Fruit fly (Drosophila melanogaster) whole organism, prepupa: Measurements from ENCODE around the gene Gr9a.

Experiments used
- CG10669 ChIP-seq: fragments of 200-800 bp; sonication (Bioruptor generic); optimal IDR thresholded peaks from 3 replicates; lab custom pipeline; 2018; ENCODE audit warnings: missing biosample characterization, mild to moderate bottlenecking, missing genetic modification characterization, moderate library complexity
- CG11902 ChIP-seq: fragments of 200-800 bp; sonication (Bioruptor generic); optimal IDR thresholded peaks from 3 replicates; lab custom pipeline; 2016; ENCODE audit warnings: missing biosample characterization, missing genetic modification characterization
- CG15336 ChIP-seq: fragments of 200-800 bp; sonication (Bioruptor generic); IDR thresholded peaks from 2 replicates; pipeline ENCODE4 v1.3.6; 2022; ENCODE audit warnings: missing biosample characterization, missing genetic modification characterization
- CG1621 ChIP-seq: fragments of 200-800 bp; sonication (Bioruptor generic); optimal IDR thresholded peaks from 3 replicates; lab custom pipeline; 2018; ENCODE audit warnings: missing biosample characterization, mild to moderate bottlenecking, missing genetic modification characterization
- CG16779 ChIP-seq: fragments of 200-800 bp; sonication (Bioruptor generic); optimal IDR thresholded peaks from 3 replicates; lab custom pipeline; 2017; ENCODE audit warnings: missing biosample characterization, mild to moderate bottlenecking, missing genetic modification characterization
- CG34406 ChIP-seq: fragments of 200-800 bp; sonication (Bioruptor generic); optimal IDR thresholded peaks from 3 replicates; lab custom pipeline; 2016; ENCODE audit warnings: missing biosample characterization, missing genetic modification characterization
- CG3919 ChIP-seq: fragments of 200-800 bp; sonication (Bioruptor generic); optimal IDR thresholded peaks from 3 replicates; lab custom pipeline; 2016; ENCODE audit warnings: missing biosample characterization, missing genetic modification characterization
- CG4318 ChIP-seq: fragments of 200-800 bp; sonication (Bioruptor generic); optimal IDR thresholded peaks from 3 replicates; lab custom pipeline; 2017; ENCODE audit warnings: missing biosample characterization, mild to moderate bottlenecking, missing genetic modification characterization
- CG6163 ChIP-seq: fragments of 200-800 bp; sonication (Bioruptor generic); IDR thresholded peaks from 3 replicates; pipeline ENCODE4 v1.3.6; 2022; ENCODE audit warnings: missing biosample characterization, missing genetic modification characterization
- CG6276 ChIP-seq: fragments of 200-800 bp; sonication (Bioruptor generic); optimal IDR thresholded peaks from 2 replicates; lab custom pipeline; 2017; ENCODE audit warnings: missing biosample characterization, mild to moderate bottlenecking, missing genetic modification characterization
- CG6792 ChIP-seq: fragments of 200-800 bp; sonication (Bioruptor generic); optimal IDR thresholded peaks from 3 replicates; lab custom pipeline; 2016; ENCODE audit warnings: missing biosample characterization, missing genetic modification characterization
- CG8119 ChIP-seq: fragments of 200-800 bp; sonication (Bioruptor generic); IDR thresholded peaks from 3 replicates; pipeline ENCODE4 v1.3.6; 2022; ENCODE audit warnings: missing biosample characterization, missing genetic modification characterization
- CG8632 ChIP-seq: fragments of 200-800 bp; sonication (Bioruptor generic); optimal IDR thresholded peaks from 3 replicates; lab custom pipeline; 2016; ENCODE audit warnings: missing biosample characterization, missing genetic modification characterization
- Eip75B ChIP-seq: fragments of 200-800 bp; sonication (Bioruptor generic); optimal IDR thresholded peaks from 3 replicates; lab custom pipeline; 2016; ENCODE audit warnings: missing biosample characterization, missing genetic modification characterization
- Eip78C ChIP-seq: fragments of 200-800 bp; sonication (Bioruptor generic); peaks from one replicate; lab custom pipeline; 2016; ENCODE audit warnings: missing biosample characterization, missing genetic modification characterization
- Eip93F ChIP-seq: fragments of 200-800 bp; sonication (Bioruptor generic); optimal IDR thresholded peaks from 2 replicates; lab custom pipeline; 2016; ENCODE audit warnings: missing biosample characterization, mild to moderate bottlenecking, missing genetic modification characterization
- Ets21C ChIP-seq: fragments of 200-800 bp; sonication (Bioruptor generic); optimal IDR thresholded peaks from 3 replicates; lab custom pipeline; 2016; ENCODE audit warnings: missing biosample characterization, missing genetic modification characterization
- Ets96B ChIP-seq: fragments of 200-800 bp; optimal IDR thresholded peaks from 2 replicates; lab custom pipeline; 2019; ENCODE audit warnings: missing biosample characterization, mild to moderate bottlenecking, missing genetic modification characterization, moderate library complexity
- Gug ChIP-seq: fragments of 200-800 bp; sonication (Bioruptor generic); IDR thresholded peaks from 2 replicates; pipeline ENCODE4 v1.3.6; 2022; ENCODE audit warnings: missing biosample characterization, missing genetic modification characterization
- Hr38 ChIP-seq: sonication (Bioruptor generic); optimal IDR thresholded peaks from 2 replicates; lab custom pipeline; 2016; ENCODE audit warnings: missing biosample characterization, missing genetic modification characterization
- Met ChIP-seq: fragments of 200-800 bp; sonication (Bioruptor generic); optimal IDR thresholded peaks from 3 replicates; lab custom pipeline; 2016; ENCODE audit warnings: missing biosample characterization, missing genetic modification characterization
- OdsH ChIP-seq: fragments of 200-800 bp; sonication (Bioruptor generic); optimal IDR thresholded peaks from 3 replicates; lab custom pipeline; 2016; ENCODE audit warnings: missing biosample characterization, missing genetic modification characterization
- Smox ChIP-seq: fragments of 200-800 bp; sonication (Bioruptor generic); optimal IDR thresholded peaks from 3 replicates; lab custom pipeline; 2016; ENCODE audit warnings: missing biosample characterization, missing genetic modification characterization
- acj6 ChIP-seq: fragments of 200-800 bp; sonication (Bioruptor generic); optimal IDR thresholded peaks from 3 replicates; lab custom pipeline; 2016; ENCODE audit warnings: missing biosample characterization, missing genetic modification characterization
- dac ChIP-seq: fragments of 200-800 bp; sonication (Bioruptor generic); optimal IDR thresholded peaks from 2 replicates; lab custom pipeline; 2017; ENCODE audit warnings: missing biosample characterization, mild to moderate bottlenecking, missing genetic modification characterization
- dsx ChIP-seq: fragments of 200-800 bp; optimal IDR thresholded peaks from 3 replicates; lab custom pipeline; 2019; ENCODE audit warnings: missing biosample characterization, mild to moderate bottlenecking, missing genetic modification characterization, moderate library complexity; ENCODE audit not compliant: poor library complexity, severe bottlenecking
- eg ChIP-seq: fragments of 200-800 bp; sonication (Bioruptor generic); IDR thresholded peaks from 3 replicates; pipeline ENCODE4 v1.3.6; 2022; ENCODE audit warnings: missing biosample characterization, missing genetic modification characterization
- esn ChIP-seq: fragments of 200-800 bp; sonication (Bioruptor generic); optimal IDR thresholded peaks from 2 replicates; lab custom pipeline; 2016; ENCODE audit warnings: missing biosample characterization, mild to moderate bottlenecking, missing genetic modification characterization, moderate library complexity
- fd59A ChIP-seq: fragments of 200-800 bp; sonication (Bioruptor generic); optimal IDR thresholded peaks from 2 replicates; lab custom pipeline; 2017; ENCODE audit warnings: missing biosample characterization, mild to moderate bottlenecking, missing genetic modification characterization, missing genetic modification reagents
- fkh ChIP-seq: fragments of 200-800 bp; sonication (Bioruptor generic); optimal IDR thresholded peaks from 3 replicates; lab custom pipeline; 2017; ENCODE audit warnings: missing biosample characterization, mild to moderate bottlenecking, missing genetic modification characterization, moderate library complexity
- lz ChIP-seq: fragments of 200-800 bp; sonication (Bioruptor generic); optimal IDR thresholded peaks from 3 replicates; lab custom pipeline; 2016; ENCODE audit warnings: missing biosample characterization, missing genetic modification characterization
- net ChIP-seq: fragments of 200-800 bp; sonication (Bioruptor generic); optimal IDR thresholded peaks from 3 replicates; lab custom pipeline; 2016; ENCODE audit warnings: missing biosample characterization, missing genetic modification characterization
- pdm3 ChIP-seq: fragments of 200-800 bp; sonication (Bioruptor generic); optimal IDR thresholded peaks from 3 replicates; lab custom pipeline; 2016; ENCODE audit warnings: missing biosample characterization, missing genetic modification characterization
- salr ChIP-seq, 2 experiments: fragments of 200-800 bp; sonication (Bioruptor generic); optimal IDR thresholded peaks; 3 replicates each; lab custom pipeline; 2016 to 2018; ENCODE audit warnings: missing biosample characterization in 2 of 2, missing genetic modification characterization in 2 of 2, mild to moderate bottlenecking in 1 of 2
- spab ChIP-seq: fragments of 200-800 bp; sonication (Bioruptor generic); optimal IDR thresholded peaks from 2 replicates; lab custom pipeline; 2017; ENCODE audit warnings: missing biosample characterization, mild to moderate bottlenecking, missing genetic modification characterization, missing genetic modification reagents
- svp ChIP-seq: fragments of 200-800 bp; sonication (Bioruptor generic); peaks from one replicate; lab custom pipeline; 2016; ENCODE audit warnings: missing biosample characterization, missing genetic modification characterization
- topi ChIP-seq: fragments of 200-800 bp; sonication (Bioruptor generic); optimal IDR thresholded peaks from 3 replicates; lab custom pipeline; 2016; ENCODE audit warnings: missing biosample characterization, missing genetic modification characterization
- vri ChIP-seq: fragments of 200-800 bp; sonication (Bioruptor generic); optimal IDR thresholded peaks from 3 replicates; lab custom pipeline; 2016; ENCODE audit warnings: missing biosample characterization, mild to moderate bottlenecking, missing genetic modification characterization

Gr9a gene

dm6 chrX:10021809-10022208 is 39.6 kb upstream of the Gr9a start (continued):
- no peak for TF ChIP-seq Ets21C (GFP tag; lab: Kevin White, UChicago)
- TF ChIP-seq salr (GFP tag; optimal IDR thresholded peaks at IDR 0.05; lab: Kevin White, UChicago), result no peak
- peak; percentile 34 for TF ChIP-seq Met (GFP tag; lab: Kevin White, UChicago)
- no peak for TF ChIP-seq vri (GFP tag; lab: Kevin White, UChicago)
- TF ChIP-seq esn (GFP tag; lab: Kevin White, UChicago), result no peak
- peak; percentile 0 for TF ChIP-seq Eip75B (GFP tag; lab: Kevin White, UChicago)
- no peak for TF ChIP-seq dac (GFP tag; lab: Kevin White, UChicago)

dm6 chrX:10029730-10030129 is 31.7 kb upstream of the Gr9a start:
- TF ChIP-seq CG8632 (GFP tag; lab: Kevin White, UChicago), result no peak
- TF ChIP-seq OdsH (GFP tag; lab: Kevin White, UChicago), result no peak
- 0 out of 3 replicates have a peak, but pooled peaks have one; percentile 2 for TF ChIP-seq CG8119

- TF ChIP-seq CG6792 (GFP tag; lab: Kevin White, UChicago) (no peak), vri (GFP tag; lab: Kevin White, UChicago) (peak; percentile 38), svp (peak; percentile 94), CG6276 (no peak), CG15336 (GFP tag; lab: Robert Waterston, UW) (no peak), Hr38 (GFP tag; lab: Kevin White, UChicago) (no peak), Gug (GFP tag; lab: Robert Waterston, UW) (no peak)
Measured at dm6 chrX:10039528-10039927, 21.9 kb upstream of the Gr9a start.

dm6 chrX:10043873-10044272 is 17.6 kb upstream of the Gr9a start:
- TF ChIP-seq CG1621 (tag; lab: Kevin White, UChicago), result no peak
- no peak for TF ChIP-seq net (GFP tag; lab: Kevin White, UChicago)
- no peak for TF ChIP-seq CG10669 (GFP tag; lab: Kevin White, UChicago)
- no peak for TF ChIP-seq Eip93F (GFP tag; lab: Kevin White, UChicago)
- TF ChIP-seq CG34406 (GFP tag; lab: Kevin White, UChicago), result no peak
- no peak for TF ChIP-seq Ets21C (GFP tag; lab: Kevin White, UChicago)
- TF ChIP-seq CG16779 (tag; lab: Kevin White, UChicago), result no peak
- TF ChIP-seq CG11902 (GFP tag; lab: Kevin White, UChicago), result no peak
- no peak for TF ChIP-seq lz (GFP tag; lab: Kevin White, UChicago)
- TF ChIP-seq Eip75B (GFP tag; lab: Kevin White, UChicago), result no peak
- no peak for TF ChIP-seq Ets96B (tag; lab: Kevin White, UChicago)
- TF ChIP-seq dsx, result no peak
- TF ChIP-seq Smox (GFP tag; lab: Kevin White, UChicago), result no peak
- TF ChIP-seq fd59A, result no peak
- no peak for TF ChIP-seq fkh
- TF ChIP-seq CG8632 (GFP tag; lab: Kevin White, UChicago), result no peak

- TF ChIP-seq Eip78C (GFP tag; lab: Kevin White, UChicago) (peak; percentile 48), CG16779 (tag; lab: Kevin White, UChicago) (no peak), dac (GFP tag; lab: Kevin White, UChicago) (no peak), salr (GFP tag; optimal IDR thresholded peaks at IDR 0.05; lab: Kevin White, UChicago) (no peak), CG3919 (GFP tag; lab: Kevin White, UChicago) (no peak), net (GFP tag; lab: Kevin White, UChicago) (no peak), CG1621 (tag; lab: Kevin White, UChicago) (no peak), eg (peak; percentile 40; the same call in 1 of the 3 replicates), topi (GFP tag; lab: Kevin White, UChicago) (no peak), CG8119 (0 out of 3 replicates have a peak, but pooled peaks have one; percentile 26), Eip75B (GFP tag; lab: Kevin White, UChicago) (no peak), CG6276 (no peak), acj6 (GFP tag; lab: Kevin White, UChicago) (no peak), CG4318 (GFP tag; lab: Kevin White, UChicago) (no peak), spab (GFP tag; lab: Kevin White, UChicago) (no peak), CG6163 (GFP tag; lab: Robert Waterston, UW) (0 out of 3 replicates have a peak, but pooled peaks have one; percentile 34), OdsH (GFP tag; lab: Kevin White, UChicago) (no peak), vri (GFP tag; lab: Kevin White, UChicago) (no peak), Eip93F (GFP tag; lab: Kevin White, UChicago) (no peak), esn (GFP tag; lab: Kevin White, UChicago) (no peak), pdm3 (GFP tag; lab: Kevin White, UChicago) (no peak), Gug (GFP tag; lab: Robert Waterston, UW) (no peak), Smox (GFP tag; lab: Kevin White, UChicago) (no peak), Met (GFP tag; lab: Kevin White, UChicago) (no peak), CG34406 (GFP tag; lab: Kevin White, UChicago) (no peak)
Measured at dm6 chrX:10045763-10046162, 15.7 kb upstream of the Gr9a start.
